Worm (Caenorhabditis elegans): ENCODE measurements around the gene E01G6.2.

DNA sequence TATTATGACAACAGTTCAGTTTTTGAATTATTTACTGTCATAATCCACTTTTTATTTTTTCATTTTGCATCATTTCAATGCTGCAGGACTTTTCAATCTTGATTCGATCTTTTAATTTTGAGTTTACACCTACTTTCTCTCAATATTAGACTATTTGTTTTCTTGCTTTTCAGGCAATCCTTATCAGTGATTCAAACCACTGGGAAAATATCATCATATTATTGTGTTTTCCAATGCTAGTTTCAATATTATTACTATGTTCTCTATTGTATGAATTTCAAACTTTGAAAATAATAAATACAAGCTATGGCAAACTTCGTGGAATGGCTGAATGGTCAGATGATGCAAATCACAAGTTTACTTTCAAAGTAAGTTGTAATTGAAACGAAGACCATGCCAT is 37.0 kb upstream of the E01G6.2 start, which contains the start of gene cest-8:
- TF ChIP-seq egl-27 (tag; optimal IDR thresholded peaks at IDR 0.05) (no peak), F26F4.8 (GFP tag; conservative IDR thresholded peaks at IDR 0.05) (no peak), dmd-6 (GFP tag; IDR thresholded peaks at IDR 0.05) (no peak), nhr-6 (tag; optimal IDR thresholded peaks at IDR 0.05) (no peak), lin-13 (GFP tag; optimal IDR thresholded peaks at IDR 0.05) (no peak), nhr-28 (tag; optimal IDR thresholded peaks at IDR 0.05) (no peak), snpc-4 (tag; optimal IDR thresholded peaks at IDR 0.05) (no peak), nhr-76 (tag; optimal IDR thresholded peaks at IDR 0.05) (no peak), D1046.2 (GFP tag; IDR thresholded peaks at IDR 0.05) (no peak), nhr-237 (tag; optimal IDR thresholded peaks at IDR 0.05) (no peak), tra-1 (GFP tag; IDR thresholded peaks at IDR 0.05) (no peak), dpl-1 (GFP tag; optimal IDR thresholded peaks at IDR 0.05) (no peak), mes-2 (tag; optimal IDR thresholded peaks at IDR 0.05; ENCODE audit: poor library complexity, severe bottlenecking) (no peak)

All from whole organism, L4 larva.